Worm (Caenorhabditis elegans): Measurements from ENCODE around the gene puf-3.

puf-3 gene

ce11 chrIV:13510049-13510448, 1.9 kb downstream of the puf-3 start (continued):
- no peak for TF ChIP-seq bed-1 (GFP tag; IDR thresholded peaks at IDR 0.05)
- peak; percentile 44 for TF ChIP-seq rcor-1 (GFP tag; IDR thresholded peaks at IDR 0.05)
- TF ChIP-seq fkh-3 (tag; optimal IDR thresholded peaks at IDR 0.05) = no peak
- TF ChIP-seq Y95B8A.8 (GFP tag; IDR thresholded peaks at IDR 0.05) = peak; percentile 65; the same call in 1 of the 2 replicates
- peak; percentile 31 for TF ChIP-seq tlf-1 (GFP tag; optimal IDR thresholded peaks at IDR 0.05)
- TF ChIP-seq cebp-2 (GFP tag; IDR thresholded peaks at IDR 0.05) = 0 out of 2 replicates have a peak, but pooled peaks have one; percentile 18
- TF ChIP-seq F10E7.11 (tag; optimal IDR thresholded peaks at IDR 0.05) = peak; percentile 30
- no peak for TF ChIP-seq T26A5.8 (tag; optimal IDR thresholded peaks at IDR 0.05)
- peak; percentile 61; the same call in 1 of the 2 replicates for TF ChIP-seq ekl-4 (GFP tag; IDR thresholded peaks at IDR 0.05)
- TF ChIP-seq Y79H2A.3 (GFP tag; conservative IDR thresholded peaks at IDR 0.05) = peak; percentile 87
- peak; percentile 40 for TF ChIP-seq snpc-4 (GFP tag; optimal IDR thresholded peaks at IDR 0.05)
- TF ChIP-seq snpc-4 (tag; optimal IDR thresholded peaks at IDR 0.05) = peak in 1 of 4 experiments; percentile 83
- peak; percentile 44 for TF ChIP-seq snpc-3.4 (tag; optimal IDR thresholded peaks at IDR 0.05)
- TF ChIP-seq ceh-27 (GFP tag; optimal IDR thresholded peaks at IDR 0.05) = no peak
- no peak for TF ChIP-seq nfyb-1 (GFP tag; IDR thresholded peaks at IDR 0.05)
- 0 out of 2 replicates have a peak, but pooled peaks have one; percentile 28 for TF ChIP-seq ztf-28 (GFP tag; IDR thresholded peaks at IDR 0.05)
- no peak for TF ChIP-seq mxl-1 (tag; optimal IDR thresholded peaks at IDR 0.05)
- TF ChIP-seq hmg-1.2 (GFP tag; IDR thresholded peaks at IDR 0.05) = peak; percentile 24; the same call in 1 of the 2 replicates
- TF ChIP-seq D2030.7 (GFP tag; IDR thresholded peaks at IDR 0.05) = peak; percentile 63
- no peak for TF ChIP-seq F23B12.7 (tag; optimal IDR thresholded peaks at IDR 0.05; ENCODE audit: insufficient read depth)
- TF ChIP-seq ztf-25 (GFP tag; IDR thresholded peaks at IDR 0.05) = 0 out of 2 replicates have a peak, but pooled peaks have one; percentile 27
- peak; percentile 35 for TF ChIP-seq efl-1 (GFP tag; optimal IDR thresholded peaks at IDR 0.05)
- TF ChIP-seq nfya-2 (GFP tag; IDR thresholded peaks at IDR 0.05) = 0 out of 2 replicates have a peak, but pooled peaks have one; percentile 30
- TF ChIP-seq madf-8 (GFP tag; conservative IDR thresholded peaks at IDR 0.05) = peak; percentile 52

DNA sequence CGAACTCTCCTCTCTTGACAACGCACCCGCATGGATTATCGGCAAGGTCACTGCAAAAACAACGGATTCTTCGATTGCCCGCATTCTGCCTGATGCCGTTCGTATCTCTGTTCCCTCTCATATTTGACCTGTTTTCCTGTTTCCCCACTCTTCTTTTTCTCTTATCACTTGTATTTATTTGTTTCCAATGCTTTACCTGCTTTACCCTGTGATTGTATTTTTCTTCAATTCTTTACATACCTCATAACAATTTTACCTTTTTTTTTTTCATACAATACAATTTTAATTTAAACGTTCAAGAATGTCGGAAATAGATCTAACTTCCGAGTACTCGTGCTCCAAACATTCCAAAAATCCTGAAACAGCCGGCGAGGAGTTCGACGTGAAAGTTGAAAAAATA, 3.0 kb downstream of the puf-3 start, which contains the start of gene afmd-2:
TSS of gene afmd-2 (plus strand) at position 301 of the 400 bp plus-strand sequence.
- TF ChIP-seq nhr-80 (tag; optimal IDR thresholded peaks at IDR 0.05) = peak; percentile 1
- no peak for TF ChIP-seq egl-44 (GFP tag; IDR thresholded peaks at IDR 0.05)
- no peak for TF ChIP-seq aptf-3 (GFP tag; IDR thresholded peaks at IDR 0.05)
- no peak for TF ChIP-seq pbrm-1 (GFP tag; IDR thresholded peaks at IDR 0.05)
- TF ChIP-seq F49E8.2 (tag; optimal IDR thresholded peaks at IDR 0.05; ENCODE audit: insufficient read depth) = no peak
- no peak for TF ChIP-seq sptf-2 (GFP tag; optimal IDR thresholded peaks at IDR 0.05)
- no peak for TF ChIP-seq nhr-120 (GFP tag; IDR thresholded peaks at IDR 0.05)
- no peak for TF ChIP-seq F52B5.7 (tag; optimal IDR thresholded peaks at IDR 0.05)

DNA sequence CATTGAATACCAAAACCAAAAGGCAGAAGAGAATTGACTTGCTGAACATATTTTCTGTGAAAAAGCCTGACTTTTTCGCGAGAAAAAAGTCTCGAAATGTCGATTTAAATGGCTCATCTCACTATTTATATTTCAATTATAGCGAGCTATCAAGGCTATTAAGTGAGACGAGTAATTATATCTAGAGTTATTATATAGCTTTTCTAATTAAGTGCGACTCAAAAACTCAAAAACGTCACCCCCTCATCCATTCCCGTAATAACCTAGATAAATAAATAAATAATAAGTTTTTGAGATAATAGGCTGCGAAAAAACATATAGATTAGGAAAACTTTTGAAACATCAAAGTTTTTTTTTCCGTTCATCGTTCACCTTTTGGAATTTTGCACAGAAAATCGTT, 6.3 kb downstream of the puf-3 start, which contains the start of gene nlp-17:
TSS of gene nlp-17 (minus strand) at position 101 of the 400 bp plus-strand sequence.
- TF ChIP-seq ama-1 (optimal IDR thresholded peaks at IDR 0.05) (no peak), ama-1 (GFP tag; optimal IDR thresholded peaks at IDR 0.05) (no peak), F23B12.7 (tag; optimal IDR thresholded peaks at IDR 0.05; ENCODE audit: insufficient read depth) (no peak), hlh-12 (tag; optimal IDR thresholded peaks at IDR 0.05) (no peak), ceh-79 (tag; optimal IDR thresholded peaks at IDR 0.05) (no peak), madf-8 (GFP tag; conservative IDR thresholded peaks at IDR 0.05) (no peak), nhr-120 (GFP tag; IDR thresholded peaks at IDR 0.05) (no peak), ceh-40 (GFP tag; IDR thresholded peaks at IDR 0.05) (no peak), T07F8.4 (tag; optimal IDR thresholded peaks at IDR 0.05) (no peak), zfh-2 (GFP tag; conservative IDR thresholded peaks at IDR 0.05) (no peak), lsl-1 (GFP tag; optimal IDR thresholded peaks at IDR 0.05) (no peak), lag-1 (GFP tag; IDR thresholded peaks at IDR 0.05) (no peak), egl-44 (GFP tag; IDR thresholded peaks at IDR 0.05) (no peak), somi-1 (GFP tag; optimal IDR thresholded peaks at IDR 0.05) (no peak), ztf-22 (GFP tag; optimal IDR thresholded peaks at IDR 0.05) (no peak), him-1 (tag; optimal IDR thresholded peaks at IDR 0.05) (no peak), snpc-3.4 (tag; optimal IDR thresholded peaks at IDR 0.05) (no peak), Y53G8AR.9 (GFP tag; conservative IDR thresholded peaks at IDR 0.05) (no peak)

All from whole organism, young adult.